Worm (Caenorhabditis elegans) whole organism, young adult: ENCODE data around the gene nep-18.
A peak's percentile ranks its signal among the peaks of the same experiment; 100 is the strongest.
"Not testable (repeated sequence)": the region's sequence is repeated elsewhere in the genome, so short reads cannot be mapped to it uniquely, and the experiment has no call there.

ENCODE experiments used
- B0261.1 ChIP-seq: sonication (generic microtip); optimal IDR thresholded peaks from 2 replicates; lab custom pipeline; 2016; ENCODE audit warnings: mild to moderate bottlenecking, missing genetic modification characterization, moderate library complexity, missing compliant biosample characterization
- F49E8.2 ChIP-seq: sonication (generic microtip); optimal IDR thresholded peaks from 3 replicates; lab custom pipeline; 2017; ENCODE audit warnings: missing genetic modification characterization, mild to moderate bottlenecking, missing compliant biosample characterization, antibody characterized with exemption, moderate library complexity; ENCODE audit not compliant: insufficient read depth
- K12H6.12 ChIP-seq: fragments of 200-800 bp; sonication (Bioruptor generic); optimal IDR thresholded peaks from 2 replicates; lab custom pipeline; 2018; ENCODE audit warnings: mild to moderate bottlenecking, missing genetic modification characterization, missing compliant biosample characterization
- ama-1 ChIP-seq, 3 experiments: fragments of 150-350 bp in 1 of 3; sonication (generic microtip) in 2 of 3; optimal IDR thresholded peaks; 2 replicates each; lab custom pipeline; 2014 to 2018; ENCODE audit warnings: missing biosample characterization in 2 of 3, missing genetic modification characterization in 2 of 3, missing genetic modification reagents in 2 of 3
- aptf-2 ChIP-seq: fragments of 200-800 bp; sonication (Bioruptor generic); conservative IDR thresholded peaks from 2 replicates; pipeline ENCODE4 v1.3.6; 2022; ENCODE audit warnings: missing genetic modification reagents, missing genetic modification characterization, missing compliant biosample characterization
- atf-7 ChIP-seq: sonication (generic microtip); optimal IDR thresholded peaks from 2 replicates; lab custom pipeline; 2017; ENCODE audit warnings: mild to moderate bottlenecking, missing genetic modification characterization, missing compliant biosample characterization
- ccch-3 ChIP-seq: fragments of 200-800 bp; sonication (Bioruptor generic); optimal IDR thresholded peaks from 2 replicates; lab custom pipeline; 2018; ENCODE audit warnings: mild to moderate bottlenecking, missing genetic modification characterization, missing compliant biosample characterization
- cebp-1 ChIP-seq, 2 experiments: fragments of 200-800 bp in 1 of 2; sonication (Bioruptor generic) in 1 of 2; sonication (generic microtip) in 1 of 2; IDR thresholded peaks in 1 of 2; optimal IDR thresholded peaks in 1 of 2; 2 replicates each; pipeline versions ENCODE4 v1.3.6 to Lab custom; 2017 to 2022; ENCODE audit warnings: missing compliant biosample characterization in 2 of 2, missing genetic modification characterization in 2 of 2, mild to moderate bottlenecking in 1 of 2, missing genetic modification reagents in 1 of 2, moderate library complexity in 1 of 2
- ceh-91 ChIP-seq: fragments of 200-800 bp; sonication (Bioruptor generic); IDR thresholded peaks from 2 replicates; pipeline ENCODE4 v1.3.6; 2022; ENCODE audit warnings: missing genetic modification reagents, missing genetic modification characterization, missing compliant biosample characterization
- dpff-1 ChIP-seq: sonication (generic microtip); optimal IDR thresholded peaks from 2 replicates; lab custom pipeline; 2017; ENCODE audit warnings: mild to moderate bottlenecking, missing genetic modification characterization, missing compliant biosample characterization
- dpl-1 ChIP-seq: fragments of 150-350 bp; optimal IDR thresholded peaks from 2 replicates; lab custom pipeline; 2014; ENCODE audit warnings: missing biosample characterization, missing genetic modification reagents, missing genetic modification characterization
- egl-18 ChIP-seq: fragments of 200-800 bp; sonication (Bioruptor generic); IDR thresholded peaks from 2 replicates; pipeline ENCODE4 v1.3.6; 2022; ENCODE audit warnings: missing genetic modification reagents, missing genetic modification characterization, missing compliant biosample characterization
- egrh-3 ChIP-seq: fragments of 200-800 bp; sonication (Bioruptor generic); IDR thresholded peaks from 2 replicates; pipeline ENCODE4 v1.3.6; 2022; ENCODE audit warnings: missing genetic modification reagents, missing genetic modification characterization, missing compliant biosample characterization
- hlh-26 ChIP-seq: fragments of 200-800 bp; sonication (Bioruptor generic); conservative IDR thresholded peaks from 2 replicates; pipeline ENCODE4 v1.3.6; 2022; ENCODE audit warnings: missing genetic modification reagents, missing genetic modification characterization, missing compliant biosample characterization
- hmg-20 ChIP-seq: fragments of 200-800 bp; sonication (Bioruptor generic); IDR thresholded peaks from 2 replicates; pipeline ENCODE4 v1.3.6; 2022; ENCODE audit warnings: missing genetic modification reagents, missing genetic modification characterization, missing compliant biosample characterization
- hrde-1 ChIP-seq: sonication (generic microtip); optimal IDR thresholded peaks from 2 replicates; lab custom pipeline; 2016; ENCODE audit warnings: missing genetic modification characterization, mild to moderate bottlenecking, missing compliant biosample characterization, moderate library complexity, missing genotype, missing genetic modification reagents, borderline replicate concordance
- hsf-1 ChIP-seq: fragments of 200-800 bp; sonication (Bioruptor generic); IDR thresholded peaks from 2 replicates; pipeline ENCODE4 v1.3.6; 2022; ENCODE audit warnings: missing genetic modification reagents, missing genetic modification characterization, missing compliant biosample characterization
- let-607 ChIP-seq, 2 experiments: fragments of 200-800 bp in 1 of 2; sonication (Bioruptor generic) in 1 of 2; sonication (generic microtip) in 1 of 2; optimal IDR thresholded peaks; 2 replicates each; lab custom pipeline; 2016 to 2018; ENCODE audit warnings: mild to moderate bottlenecking in 2 of 2, missing compliant biosample characterization in 2 of 2, missing genetic modification characterization in 2 of 2, moderate library complexity in 2 of 2, missing genotype in 1 of 2
- lir-1 ChIP-seq: fragments of 200-800 bp; sonication (Bioruptor generic); conservative IDR thresholded peaks from 2 replicates; pipeline ENCODE4 v1.3.6; 2022; ENCODE audit warnings: missing genetic modification reagents, missing genetic modification characterization, missing compliant biosample characterization
- mel-28 ChIP-seq: sonication (generic microtip); optimal IDR thresholded peaks from 2 replicates; lab custom pipeline; 2016; ENCODE audit warnings: borderline replicate concordance, mild to moderate bottlenecking, missing genetic modification characterization, missing compliant biosample characterization
- mes-4 ChIP-seq: sonication (generic microtip); optimal IDR thresholded peaks from 2 replicates; lab custom pipeline; 2016; ENCODE audit warnings: missing genotype, missing genetic modification characterization, missing compliant biosample characterization
- nhr-120 ChIP-seq: fragments of 200-800 bp; sonication (Bioruptor generic); IDR thresholded peaks from 2 replicates; pipeline ENCODE4 v1.3.6; 2022; ENCODE audit warnings: missing genetic modification characterization, missing compliant biosample characterization
- nhr-80 ChIP-seq: sonication (generic microtip); optimal IDR thresholded peaks from 2 replicates; lab custom pipeline; 2016; ENCODE audit warnings: missing genetic modification characterization, missing compliant biosample characterization
- nhr-90 ChIP-seq: sonication (generic microtip); optimal IDR thresholded peaks from 2 replicates; lab custom pipeline; 2016; ENCODE audit warnings: missing genotype, mild to moderate bottlenecking, missing genetic modification characterization, missing compliant biosample characterization
- rcor-1 ChIP-seq: fragments of 200-800 bp; sonication (Bioruptor generic); IDR thresholded peaks from 2 replicates; pipeline ENCODE4 v1.3.6; 2022; ENCODE audit warnings: missing genetic modification reagents, missing genetic modification characterization, missing compliant biosample characterization
- sea-2 ChIP-seq: fragments of 200-800 bp; sonication (Bioruptor generic); IDR thresholded peaks from 2 replicates; pipeline ENCODE4 v1.3.6; 2022; ENCODE audit warnings: missing genetic modification characterization, missing compliant biosample characterization
- tlf-1 ChIP-seq: fragments of 200-800 bp; sonication (Bioruptor generic); optimal IDR thresholded peaks from 2 replicates; lab custom pipeline; 2018; ENCODE audit warnings: mild to moderate bottlenecking, missing genetic modification characterization, missing compliant biosample characterization
- unc-62 ChIP-seq: fragments of 150-350 bp; optimal IDR thresholded peaks from 2 replicates; lab custom pipeline; 2014; ENCODE audit warnings: missing biosample characterization, missing genetic modification reagents, missing genetic modification characterization
- zim-3 ChIP-seq: sonication (generic microtip); optimal IDR thresholded peaks from 2 replicates; lab custom pipeline; 2017; ENCODE audit warnings: mild to moderate bottlenecking, missing genetic modification characterization, moderate library complexity, missing compliant biosample characterization
- ztf-28 ChIP-seq: fragments of 200-800 bp; sonication (Bioruptor generic); IDR thresholded peaks from 2 replicates; pipeline ENCODE4 v1.3.6; 2022; ENCODE audit warnings: missing genetic modification reagents, missing genetic modification characterization, missing compliant biosample characterization

The nep-18 gene

DNA sequence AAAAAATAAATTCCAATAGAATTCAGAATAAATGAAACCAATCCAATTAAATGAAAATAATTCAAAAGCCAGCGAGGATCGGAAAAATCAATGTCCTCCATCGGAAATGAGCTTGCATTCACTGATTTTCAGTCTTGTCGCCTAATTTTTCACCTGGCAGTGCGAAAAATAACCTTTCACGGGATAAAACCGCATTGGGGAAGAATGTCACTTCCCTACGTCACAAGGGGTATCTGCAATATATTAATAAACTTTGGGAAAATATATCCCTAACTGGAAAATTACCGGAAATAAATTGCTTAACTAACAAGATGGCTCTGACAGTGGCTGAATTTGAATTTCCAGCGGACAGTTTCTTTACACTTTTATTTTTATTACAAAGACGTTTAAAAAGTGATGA lies 41.4 kb upstream of the nep-18 start, which contains the start of gene sri-77 (continued):
- TF ChIP-seq mes-4 (tag; lab: Kevin White, UChicago): no peak
- no peak for TF ChIP-seq hlh-26
- TF ChIP-seq egrh-3 (GFP tag; lab: Robert Waterston, UW): no peak
- TF ChIP-seq ceh-91 (GFP tag; lab: Robert Waterston, UW): no peak

DNA sequence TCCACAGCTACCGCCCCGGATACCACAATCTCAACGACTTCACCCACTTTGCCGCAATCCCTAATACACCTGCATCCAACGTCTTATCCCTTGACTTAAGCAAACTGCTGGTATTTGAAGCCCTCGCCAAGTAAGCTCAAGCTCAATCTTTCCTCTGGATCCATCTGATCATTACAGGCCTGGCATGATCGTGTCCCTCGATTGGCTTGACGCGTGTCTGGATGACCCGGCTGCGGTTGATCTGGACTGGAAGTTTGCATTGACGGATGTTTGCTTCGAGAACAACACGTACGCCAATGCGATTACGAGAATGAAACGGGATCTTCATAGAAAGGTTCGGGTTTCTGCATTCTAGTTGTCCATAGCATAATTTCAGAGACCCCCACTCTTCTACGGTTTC lies 37.1 kb upstream of the nep-18 start:
- TF ChIP-seq dpff-1 (tag; lab: Kevin White, UChicago) (no peak), rcor-1 (GFP tag; lab: Robert Waterston, UW) (no peak), aptf-2 (no peak), let-607 (tag; optimal IDR thresholded peaks at IDR 0.05; lab: Kevin White, UChicago) (no peak), nhr-120 (GFP tag; lab: Robert Waterston, UW) (no peak), K12H6.12 (tag; lab: Kevin White, UChicago) (no peak)
- TF ChIP-seq, all 124 proteins: peak for 0

DNA sequence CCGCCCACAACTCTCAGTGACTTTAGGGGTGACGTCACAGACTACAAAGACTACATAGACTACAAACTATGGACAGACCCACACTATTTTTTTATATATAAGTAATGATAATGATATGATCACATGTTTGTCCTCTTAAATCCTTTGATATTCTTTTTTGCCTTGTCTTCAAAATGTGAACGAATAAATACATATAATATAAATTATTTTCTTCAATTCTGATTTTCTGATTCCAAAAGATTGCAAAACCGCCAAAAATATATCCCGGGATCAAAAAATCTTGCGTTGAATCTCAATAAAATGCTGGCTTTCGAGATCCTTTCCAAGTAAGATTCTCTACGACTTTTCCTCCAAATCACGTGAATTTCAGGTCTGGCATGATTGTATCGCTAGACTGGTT lies 36.3 kb upstream of the nep-18 start, which contains the start of gene F33H12.1:
Gene F33H12.1, plus strand, starts transcription at position 301 of the 400 bp plus-strand sequence.
- TF ChIP-seq B0261.1 (tag; lab: Kevin White, UChicago); egl-18 (GFP tag; lab: Robert Waterston, UW); lir-1 (GFP tag; lab: Robert Waterston, UW): not testable (repeated sequence)

DNA sequence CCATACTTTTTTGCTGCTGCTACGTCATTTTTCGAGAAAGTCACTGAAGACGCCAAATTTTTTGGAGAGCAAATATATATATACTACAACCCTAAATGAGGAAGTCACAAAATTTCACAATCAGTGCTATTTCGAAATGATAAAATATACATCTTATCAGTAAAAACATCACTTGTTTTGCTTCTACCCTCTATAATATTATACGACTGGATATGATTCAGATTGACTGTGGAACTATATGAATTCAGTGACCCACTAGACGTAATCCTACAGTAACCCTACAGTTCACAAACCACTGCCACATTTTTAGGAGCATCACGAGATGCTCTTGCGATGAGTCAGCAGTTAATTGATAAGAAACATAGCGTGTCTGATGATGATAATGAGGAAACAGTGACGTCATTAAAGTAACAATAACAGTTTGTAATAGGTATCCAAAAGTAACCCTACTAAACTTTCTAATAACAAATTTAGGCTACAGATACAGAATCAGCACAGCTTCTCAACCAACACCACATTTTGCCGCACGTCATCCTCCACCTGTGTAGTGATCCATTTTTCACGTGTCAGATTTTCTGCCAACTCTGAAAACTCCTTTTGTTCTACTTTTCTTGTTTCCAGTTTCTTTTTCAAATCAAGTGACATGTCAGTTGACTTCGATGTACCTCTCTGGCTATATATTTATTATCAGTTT lies 23.1 kb upstream of the nep-18 start, which contains the start of the genes F33H12.7 and sri-39:
Gene F33H12.7, minus strand, starts transcription at position 51 of the 694 bp plus-strand sequence.
Gene sri-39, plus strand, starts transcription at position 644 of the 694 bp plus-strand sequence.
- TF ChIP-seq nhr-80: peak; percentile 62
- no peak for TF ChIP-seq ztf-28 (GFP tag; lab: Robert Waterston, UW)
- TF ChIP-seq sea-2 (GFP tag; lab: Robert Waterston, UW): no peak
- TF ChIP-seq F49E8.2 (tag; lab: Kevin White, UChicago): no peak
- peak; percentile 38; the same call in 1 of the 2 replicates for TF ChIP-seq cebp-1 (GFP tag; IDR thresholded peaks at IDR 0.05; lab: Robert Waterston, UW)
- peak; percentile 83 for TF ChIP-seq cebp-1 (tag; optimal IDR thresholded peaks at IDR 0.05; lab: Kevin White, UChicago)
- TF ChIP-seq atf-7 (tag; lab: Kevin White, UChicago): peak; percentile 94

ce11 chrII:2585493-2585892 lies 21.6 kb upstream of the nep-18 start, which contains the start of gene sri-36:
sri-36 (minus strand) TSS chrII:2585593.
- no peak for TF ChIP-seq zim-3 (tag; lab: Kevin White, UChicago)
- TF ChIP-seq mel-28 (tag; lab: Kevin White, UChicago): no peak
- no peak for TF ChIP-seq nhr-90
- no peak for TF ChIP-seq tlf-1 (GFP tag; lab: Kevin White, UChicago)
- TF ChIP-seq hrde-1: no peak
- no peak for TF ChIP-seq ccch-3 (GFP tag; lab: Kevin White, UChicago)
- no peak for TF ChIP-seq dpl-1 (GFP tag; lab: Kevin White, UChicago)
- TF ChIP-seq hmg-20 (GFP tag; lab: Robert Waterston, UW): no peak
- TF ChIP-seq aptf-2: no peak
- TF ChIP-seq unc-62 (GFP tag; lab: Kevin White, UChicago): no peak
- TF ChIP-seq ama-1 (optimal IDR thresholded peaks at IDR 0.05; lab: Kevin White, UChicago): no peak
- no peak for TF ChIP-seq ama-1 (GFP tag; optimal IDR thresholded peaks at IDR 0.05; lab: Kevin White, UChicago)
- no peak for TF ChIP-seq hsf-1 (GFP tag; lab: Robert Waterston, UW)
- TF ChIP-seq, all 124 proteins: peak for 0
